Fruit fly (Drosophila melanogaster): ENCODE data around the gene Mst84B.

dm6 chr3R:7033707-7034106, 28.3 kb upstream of the Mst84B start:
- TF ChIP-seq CG4707 (GFP tag; optimal IDR thresholded peaks at IDR 0.05) (no peak), CG8765 (GFP tag; IDR thresholded peaks at IDR 0.05) (no peak), Hey (tag; optimal IDR thresholded peaks at IDR 0.05) (no peak), CG17328 (GFP tag; IDR thresholded peaks at IDR 0.05) (no peak), Scr (GFP tag; IDR thresholded peaks at IDR 0.05; ENCODE audit: partially characterized antibody) (no peak), pzg (GFP tag; optimal IDR thresholded peaks at IDR 0.05) (no peak), CG10462 (GFP tag; optimal IDR thresholded peaks at IDR 0.05) (no peak), Dfd (GFP tag; optimal IDR thresholded peaks at IDR 0.05) (no peak), CG16863 (GFP tag; optimal IDR thresholded peaks at IDR 0.05) (no peak), h (optimal IDR thresholded peaks at IDR 0.05) (no peak), pb (GFP tag; optimal IDR thresholded peaks at IDR 0.05) (no peak)

Measured in whole organism, embryonic.